Fruit fly (Drosophila melanogaster) whole organism, wandering third instar larva: Measurements from ENCODE around the gene ssp2.

Source experiments
- Abd-B ChIP-seq: fragments of >200 bp; optimal IDR thresholded peaks from 2 replicates; lab custom pipeline; 2017; ENCODE audit warnings: missing biosample characterization, missing genetic modification characterization
- CG9705 ChIP-seq: fragments of 200-800 bp; sonication (Bioruptor generic); optimal IDR thresholded peaks from 2 replicates; lab custom pipeline; 2018; ENCODE audit warnings: missing biosample characterization, mild to moderate bottlenecking, missing genetic modification characterization
- CrebA ChIP-seq: fragments of 200-800 bp; sonication (Bioruptor generic); optimal IDR thresholded peaks from 2 replicates; lab custom pipeline; 2016; ENCODE audit warnings: missing biosample characterization, mild to moderate bottlenecking, missing genetic modification characterization, borderline replicate concordance
- Dfd ChIP-seq: fragments of >200 bp; optimal IDR thresholded peaks from 2 replicates; lab custom pipeline; 2017; ENCODE audit warnings: missing biosample characterization, missing genetic modification characterization
- Dif ChIP-seq: fragments of 200-275, 200-300 bp; sonication (Bioruptor generic); optimal IDR thresholded peaks from 2 replicates; lab custom pipeline; 2018; ENCODE audit warnings: missing biosample characterization, missing genetic modification characterization; ENCODE audit not compliant: partially characterized antibody
- GATAd ChIP-seq: sonication (Bioruptor generic); optimal IDR thresholded peaks from 2 replicates; lab custom pipeline; 2016; ENCODE audit warnings: missing biosample characterization, missing genetic modification characterization
- HLH106 ChIP-seq: fragments of 200-800 bp; optimal IDR thresholded peaks from 3 replicates; lab custom pipeline; 2019; ENCODE audit warnings: missing biosample characterization, mild to moderate bottlenecking, missing genetic modification characterization, moderate library complexity
- Hnf4 ChIP-seq: fragments of 200-800 bp; sonication (Bioruptor generic); optimal IDR thresholded peaks from 2 replicates; lab custom pipeline; 2016; ENCODE audit warnings: missing biosample characterization, mild to moderate bottlenecking, missing genetic modification characterization
- Hr78 ChIP-seq: fragments of >200 bp; optimal IDR thresholded peaks from 2 replicates; lab custom pipeline; 2017; ENCODE audit warnings: missing biosample characterization, missing genetic modification characterization
- Hr83 ChIP-seq: fragments of 200-300 bp; sonication (Bioruptor generic); optimal IDR thresholded peaks from 2 replicates; lab custom pipeline; 2016; ENCODE audit warnings: missing biosample characterization, mild to moderate bottlenecking, missing genetic modification characterization, moderate library complexity; ENCODE audit not compliant: poor library complexity, severe bottlenecking
- Jra ChIP-seq: sonication (Bioruptor generic); optimal IDR thresholded peaks from 2 replicates; lab custom pipeline; 2016; ENCODE audit warnings: missing biosample characterization, missing genetic modification characterization
- Mio ChIP-seq: sonication (Bioruptor generic); optimal IDR thresholded peaks from 2 replicates; lab custom pipeline; 2016; ENCODE audit warnings: missing biosample characterization, missing genetic modification characterization
- Myc ChIP-seq: fragments of >200 bp; optimal IDR thresholded peaks from 2 replicates; lab custom pipeline; 2017
- N ChIP-seq: fragments of >200 bp; optimal IDR thresholded peaks from 2 replicates; lab custom pipeline; 2018; ENCODE audit warnings: missing biosample characterization, missing external identifiers, missing genetic modification characterization
- OdsH ChIP-seq: fragments of 200-800 bp; sonication (Bioruptor generic); optimal IDR thresholded peaks from 2 replicates; lab custom pipeline; 2016; ENCODE audit warnings: missing biosample characterization, mild to moderate bottlenecking, missing genetic modification characterization
- Rel ChIP-seq, 2 experiments: fragments of 200-800 bp; sonication (Bioruptor generic) in 1 of 2; optimal IDR thresholded peaks; 2 replicates in 1 of 2; 3 replicates in 1 of 2; lab custom pipeline; 2016 to 2019; ENCODE audit warnings: mild to moderate bottlenecking in 2 of 2, missing biosample characterization in 2 of 2, missing genetic modification characterization in 2 of 2, moderate library complexity in 1 of 2
- Sp1 ChIP-seq: fragments of 200-800 bp; sonication (Bioruptor generic); optimal IDR thresholded peaks from 3 replicates; lab custom pipeline; 2019; ENCODE audit warnings: missing biosample characterization, mild to moderate bottlenecking, missing genetic modification characterization, moderate library complexity
- Vsx2 ChIP-seq: fragments of 200-300, 225-300 bp; sonication (Bioruptor generic); optimal IDR thresholded peaks from 2 replicates; lab custom pipeline; 2018; ENCODE audit warnings: missing biosample characterization, missing genetic modification characterization; ENCODE audit not compliant: partially characterized antibody
- br ChIP-seq: fragments of 200-800 bp; sonication (Bioruptor generic); optimal IDR thresholded peaks from 2 replicates; lab custom pipeline; 2016; ENCODE audit warnings: missing biosample characterization, missing genetic modification characterization
- dl ChIP-seq, 2 experiments: fragments of 175-275, 200-275 bp in 1 of 2; fragments of 200-275 bp in 1 of 2; sonication (Bioruptor generic); optimal IDR thresholded peaks; lab custom pipeline; 2018; ENCODE audit warnings: mild to moderate bottlenecking in 2 of 2, missing biosample characterization in 2 of 2, missing genetic modification characterization in 2 of 2, moderate library complexity in 2 of 2; ENCODE audit not compliant: partially characterized antibody in 2 of 2, insufficient read depth in 1 of 2
- dmrt93B ChIP-seq: fragments of 200-800 bp; sonication (Bioruptor generic); optimal IDR thresholded peaks from 2 replicates; lab custom pipeline; 2018; ENCODE audit warnings: missing biosample characterization, mild to moderate bottlenecking, missing genetic modification characterization
- dsf ChIP-seq: sonication (Bioruptor generic); optimal IDR thresholded peaks from 2 replicates; lab custom pipeline; 2016; ENCODE audit warnings: missing biosample characterization, missing genetic modification characterization, borderline replicate concordance
- ey ChIP-seq: fragments of 200-800 bp; sonication (Bioruptor generic); optimal IDR thresholded peaks from 2 replicates; lab custom pipeline; 2016; ENCODE audit warnings: missing biosample characterization, missing genetic modification characterization
- foxo ChIP-seq, 2 experiments: fragments of 200-800 bp; sonication (Bioruptor generic); optimal IDR thresholded peaks; 2 replicates in 1 of 2; 3 replicates in 1 of 2; lab custom pipeline; 2016 to 2017; ENCODE audit warnings: missing biosample characterization in 2 of 2, missing genetic modification characterization in 2 of 2
- fru ChIP-seq: fragments of 200-800 bp; sonication (Bioruptor generic); optimal IDR thresholded peaks from 3 replicates; lab custom pipeline; 2016; ENCODE audit warnings: missing biosample characterization, mild to moderate bottlenecking, missing genetic modification characterization
- jim ChIP-seq: fragments of 175-275, 200-325 bp; sonication (Bioruptor generic); optimal IDR thresholded peaks from 2 replicates; lab custom pipeline; 2016; ENCODE audit warnings: missing biosample characterization, mild to moderate bottlenecking, missing genetic modification characterization
- lola ChIP-seq: fragments of >200 bp; optimal IDR thresholded peaks from 2 replicates; lab custom pipeline; 2017; ENCODE audit warnings: missing biosample characterization, missing genetic modification characterization
- pan ChIP-seq: fragments of >200 bp; optimal IDR thresholded peaks from 2 replicates; lab custom pipeline; 2017
- psq ChIP-seq: fragments of 200-800 bp; sonication (Bioruptor generic); optimal IDR thresholded peaks from 3 replicates; lab custom pipeline; 2017; ENCODE audit warnings: missing biosample characterization, mild to moderate bottlenecking, missing genetic modification characterization, moderate library complexity
- rgr ChIP-seq: fragments of 200-800 bp; sonication (Bioruptor generic); optimal IDR thresholded peaks from 3 replicates; lab custom pipeline; 2016; ENCODE audit warnings: missing biosample characterization, mild to moderate bottlenecking, missing genetic modification characterization
- sage ChIP-seq: fragments of 200-800 bp; sonication (Bioruptor generic); optimal IDR thresholded peaks from 2 replicates; lab custom pipeline; 2016; ENCODE audit warnings: missing biosample characterization, mild to moderate bottlenecking, missing genetic modification characterization
- sv ChIP-seq: fragments of 200-800 bp; sonication (Bioruptor generic); optimal IDR thresholded peaks from 3 replicates; lab custom pipeline; 2016; ENCODE audit warnings: missing biosample characterization, missing genetic modification characterization
- tai ChIP-seq: sonication (Bioruptor generic); optimal IDR thresholded peaks from 2 replicates; lab custom pipeline; 2016; ENCODE audit warnings: missing biosample characterization, missing genetic modification characterization
- usp ChIP-seq: fragments of >200 bp; optimal IDR thresholded peaks from 2 replicates; lab custom pipeline; 2017; ENCODE audit warnings: missing biosample characterization, missing genetic modification characterization
- woc ChIP-seq: sonication (Bioruptor generic); optimal IDR thresholded peaks from 2 replicates; lab custom pipeline; 2016; ENCODE audit warnings: missing biosample characterization, mild to moderate bottlenecking, missing genetic modification characterization

The ssp2 gene

dm6 chr3L:13928769-13929594 is 36.0 kb upstream of the ssp2 start, which contains the start of the genes CG8833 and DCTN1-p150:
CG8833 (minus strand) TSS chr3L:13929000.
DCTN1-p150 (plus strand) TSS chr3L:13929387.
- peak; percentile 62 for TF ChIP-seq Hr83 (GFP tag; lab: Kevin White, UChicago)
- TF ChIP-seq woc (GFP tag; lab: Kevin White, UChicago) = peak; percentile 51
- no peak for TF ChIP-seq Rel (GFP tag; optimal IDR thresholded peaks at IDR 0.05; lab: Kevin White, UChicago)
- TF ChIP-seq Rel (tag; optimal IDR thresholded peaks at IDR 0.05; lab: Kevin White, UChicago) = no peak
- TF ChIP-seq Myc = peak; percentile 8
- no peak for TF ChIP-seq Hnf4
- TF ChIP-seq psq = peak; percentile 43
- TF ChIP-seq Sp1 (GFP tag; lab: Kevin White, UChicago) = no peak
- peak; percentile 27 for TF ChIP-seq ey
- TF ChIP-seq CG9705 (GFP tag; lab: Kevin White, UChicago) = peak; percentile 2
- no peak for TF ChIP-seq dl (GFP tag; optimal IDR thresholded peaks at IDR 0.05; lab: Kevin White, UChicago; ENCODE audit: insufficient read depth in 1 of 2, partially characterized antibody in 2 of 2)
- TF ChIP-seq HLH106 (tag; lab: Kevin White, UChicago) = peak; percentile 35

- TF ChIP-seq HLH106 (tag; lab: Kevin White, UChicago) (no peak), fru (GFP tag; lab: Kevin White, UChicago) (no peak), woc (GFP tag; lab: Kevin White, UChicago) (no peak), dmrt93B (GFP tag; lab: Kevin White, UChicago) (no peak), Rel (GFP tag; optimal IDR thresholded peaks at IDR 0.05; lab: Kevin White, UChicago) (no peak), Rel (tag; optimal IDR thresholded peaks at IDR 0.05; lab: Kevin White, UChicago) (no peak), tai (GFP tag; lab: Kevin White, UChicago) (no peak), br (GFP tag; lab: Kevin White, UChicago) (no peak), N (GFP tag; lab: Kevin White, UChicago) (no peak), psq (no peak), usp (GFP tag; lab: Kevin White, UChicago) (no peak), Hr78 (GFP tag; lab: Kevin White, UChicago) (no peak), foxo (GFP tag; optimal IDR thresholded peaks at IDR 0.05; lab: Kevin White, UChicago) (no peak), OdsH (GFP tag; lab: Kevin White, UChicago) (no peak)
- TF ChIP-seq, all 38 proteins: peak for 0
These were observed 30.1 kb upstream of the ssp2 start for dm6 chr3L:13934902-13935301.

DNA sequence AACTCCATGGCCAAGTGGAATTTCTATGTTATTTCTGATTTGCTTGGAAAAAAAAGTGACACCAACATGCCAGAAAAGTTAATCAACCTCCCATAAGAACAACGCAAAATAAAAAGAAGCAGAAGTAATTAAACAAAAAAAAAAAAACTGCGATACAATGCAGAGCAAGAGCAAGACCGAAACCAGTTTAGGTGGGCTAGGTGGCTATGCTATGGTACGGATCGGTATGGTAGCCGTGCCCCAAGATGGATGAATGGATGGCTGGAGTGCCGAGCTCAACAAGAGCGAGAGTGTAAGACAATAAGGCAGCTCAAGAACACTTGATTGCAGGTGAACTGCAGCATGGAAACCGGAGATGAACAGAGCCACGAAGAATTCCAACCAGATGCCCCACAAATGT is 28.2 kb upstream of the ssp2 start:
- TF ChIP-seq HLH106 (tag; lab: Kevin White, UChicago) (no peak), Hr83 (GFP tag; lab: Kevin White, UChicago) (no peak), ey (no peak), pan (lab: Kevin White, UChicago) (no peak), Abd-B (GFP tag; lab: Kevin White, UChicago) (no peak), sv (GFP tag; lab: Kevin White, UChicago) (no peak), Hr78 (GFP tag; lab: Kevin White, UChicago) (no peak), Mio (no peak), dsf (GFP tag; lab: Kevin White, UChicago) (no peak), Vsx2 (GFP tag; lab: Kevin White, UChicago) (no peak), GATAd (no peak), foxo (GFP tag; optimal IDR thresholded peaks at IDR 0.05; lab: Kevin White, UChicago) (no peak), Myc (no peak), tai (GFP tag; lab: Kevin White, UChicago) (no peak), CG9705 (GFP tag; lab: Kevin White, UChicago) (no peak), N (GFP tag; lab: Kevin White, UChicago) (no peak), psq (no peak), dmrt93B (GFP tag; lab: Kevin White, UChicago) (no peak), Sp1 (GFP tag; lab: Kevin White, UChicago) (no peak)
- TF ChIP-seq, all 38 proteins: peak for 0

dm6 chr3L:13938470-13939150 is 26.4 kb upstream of the ssp2 start:
- no peak for TF ChIP-seq jim (GFP tag; lab: Kevin White, UChicago)
- TF ChIP-seq tai (GFP tag; lab: Kevin White, UChicago) = no peak
- peak; percentile 94 for TF ChIP-seq ey
- no peak for TF ChIP-seq N (GFP tag; lab: Kevin White, UChicago)
- TF ChIP-seq lola (GFP tag; lab: Kevin White, UChicago) = no peak
- no peak for TF ChIP-seq Rel (GFP tag; optimal IDR thresholded peaks at IDR 0.05; lab: Kevin White, UChicago)
- TF ChIP-seq Rel (tag; optimal IDR thresholded peaks at IDR 0.05; lab: Kevin White, UChicago) = no peak
- no peak for TF ChIP-seq CrebA
- TF ChIP-seq rgr (GFP tag; lab: Kevin White, UChicago) = peak; percentile 82
- peak; percentile 93 for TF ChIP-seq br (GFP tag; lab: Kevin White, UChicago)
- TF ChIP-seq GATAd = peak; percentile 65
- TF ChIP-seq fru (GFP tag; lab: Kevin White, UChicago) = peak; percentile 93
- TF ChIP-seq Dif (GFP tag; lab: Kevin White, UChicago) = peak; percentile 71
- peak; percentile 89 for TF ChIP-seq OdsH (GFP tag; lab: Kevin White, UChicago)
- peak; percentile 58 for TF ChIP-seq Jra (GFP tag; lab: Kevin White, UChicago)
- no peak for TF ChIP-seq usp (GFP tag; lab: Kevin White, UChicago)
- TF ChIP-seq psq = peak; percentile 91
- peak; percentile 96 for TF ChIP-seq Sp1 (GFP tag; lab: Kevin White, UChicago)
- TF ChIP-seq Hr83 (GFP tag; lab: Kevin White, UChicago) = peak; percentile 64
- peak; percentile 92 for TF ChIP-seq CG9705 (GFP tag; lab: Kevin White, UChicago)
- TF ChIP-seq dsf (GFP tag; lab: Kevin White, UChicago) = peak; percentile 40
- TF ChIP-seq dmrt93B (GFP tag; lab: Kevin White, UChicago) = peak; percentile 93
- TF ChIP-seq Dfd (GFP tag; lab: Kevin White, UChicago) = no peak
- TF ChIP-seq sage (GFP tag; lab: Kevin White, UChicago) = peak; percentile 62
- TF ChIP-seq Mio = peak; percentile 42
- peak; percentile 72 for TF ChIP-seq Hnf4
